Fruit fly (Drosophila melanogaster): Measurements from ENCODE around the gene CG18304.

- TF ChIP-seq h (optimal IDR thresholded peaks at IDR 0.05) (no peak), ttk (optimal IDR thresholded peaks at IDR 0.05) (no peak), Myc (optimal IDR thresholded peaks at IDR 0.05) (no peak), Sin3A (optimal IDR thresholded peaks at IDR 0.05) (no peak), insv (optimal IDR thresholded peaks at IDR 0.05) (no peak), psq (optimal IDR thresholded peaks at IDR 0.05) (no peak)
These were observed 17.6 kb upstream of the CG18304 start, which contains the start of the genes Atac1 and Hmgcl for dm6 chr2L:6960165-6960564.
